Fruit fly (Drosophila melanogaster) whole organism, embryonic: ENCODE data around the gene Antdh.
A peak's percentile ranks its signal among the peaks of the same experiment; 100 is the strongest.

Source experiments
- Asciz ChIP-seq: fragments of 200-800 bp; sonication (Bioruptor generic); optimal IDR thresholded peaks from 2 replicates; lab custom pipeline; 2017; ENCODE audit warnings: missing biosample characterization, mild to moderate bottlenecking, missing genetic modification characterization, missing genetic modification reagents
- CG10979 ChIP-seq: fragments of 200-800 bp; sonication (Bioruptor generic); optimal IDR thresholded peaks from 2 replicates; lab custom pipeline; 2018; ENCODE audit warnings: missing biosample characterization, mild to moderate bottlenecking, missing genetic modification characterization, moderate library complexity
- CG11093 ChIP-seq: fragments of 200-800 bp; sonication (Bioruptor generic); IDR thresholded peaks from 3 replicates; pipeline ENCODE4 v1.3.6; 2022; ENCODE audit warnings: missing biosample characterization, missing genetic modification characterization
- CG11456 ChIP-seq: fragments of 200-800 bp; sonication (Bioruptor generic); IDR thresholded peaks from 3 replicates; pipeline ENCODE4 v1.3.6; 2022; ENCODE audit warnings: missing biosample characterization, missing genetic modification characterization
- CG14710 ChIP-seq: fragments of 200-800 bp; sonication (Bioruptor generic); optimal IDR thresholded peaks from 3 replicates; lab custom pipeline; 2019; ENCODE audit warnings: missing biosample characterization, mild to moderate bottlenecking, missing genetic modification characterization, moderate library complexity
- CG15514 ChIP-seq: fragments of 200-800 bp; sonication (Bioruptor generic); optimal IDR thresholded peaks from 3 replicates; lab custom pipeline; 2017; ENCODE audit warnings: missing biosample characterization, missing genetic modification characterization, mild to moderate bottlenecking, moderate library complexity, missing genetic modification reagents
- CG1603 ChIP-seq: fragments of 200-800 bp; sonication (Bioruptor generic); optimal IDR thresholded peaks from 2 replicates; lab custom pipeline; 2019; ENCODE audit warnings: missing biosample characterization, mild to moderate bottlenecking, missing genetic modification characterization, moderate library complexity
- CG16815 ChIP-seq: fragments of 200-800 bp; sonication (Bioruptor generic); optimal IDR thresholded peaks from 3 replicates; lab custom pipeline; 2017; ENCODE audit warnings: missing biosample characterization, mild to moderate bottlenecking, missing genetic modification characterization
- CG18262 ChIP-seq: fragments of 200-800 bp; optimal IDR thresholded peaks from 3 replicates; lab custom pipeline; 2019; ENCODE audit warnings: missing biosample characterization, mild to moderate bottlenecking, missing genetic modification characterization, moderate library complexity
- CG2116 ChIP-seq: fragments of 200-800 bp; sonication (Bioruptor generic); optimal IDR thresholded peaks from 3 replicates; lab custom pipeline; 2018; ENCODE audit warnings: missing biosample characterization, mild to moderate bottlenecking, missing genetic modification characterization
- CG2889 ChIP-seq: fragments of 200-800 bp; sonication (Bioruptor generic); IDR thresholded peaks from 3 replicates; pipeline ENCODE4 v1.3.6; 2022; ENCODE audit warnings: missing biosample characterization, missing genetic modification characterization
- CG30403 ChIP-seq: fragments of 200-800 bp; sonication (Bioruptor generic); optimal IDR thresholded peaks from 3 replicates; lab custom pipeline; 2016; ENCODE audit warnings: missing biosample characterization, missing genetic modification characterization
- CG32767 ChIP-seq: fragments of 200-800 bp; sonication (Bioruptor generic); IDR thresholded peaks from 2 replicates; pipeline ENCODE4 v1.3.6; 2022; ENCODE audit warnings: missing biosample characterization, missing genetic modification characterization
- CG33213 ChIP-seq: fragments of 200-800 bp; sonication (Bioruptor generic); optimal IDR thresholded peaks from 3 replicates; lab custom pipeline; 2016; ENCODE audit warnings: missing biosample characterization, missing genetic modification characterization
- CG34224 ChIP-seq: fragments of 200-800 bp; sonication (Bioruptor generic); IDR thresholded peaks from 3 replicates; pipeline ENCODE4 v1.3.6; 2022; ENCODE audit warnings: missing biosample characterization, missing genetic modification characterization; ENCODE audit not compliant: partially characterized antibody
- CG4328 ChIP-seq: fragments of 200-800 bp; sonication (Bioruptor generic); optimal IDR thresholded peaks from 3 replicates; lab custom pipeline; 2017; ENCODE audit warnings: missing biosample characterization, missing genetic modification reagents, missing genetic modification characterization
- CG5245 ChIP-seq: fragments of 200-800 bp; sonication (Bioruptor generic); optimal IDR thresholded peaks from 3 replicates; lab custom pipeline; 2016; ENCODE audit warnings: missing biosample characterization, missing genetic modification characterization
- CG7928 ChIP-seq: fragments of 200-800 bp; sonication (Bioruptor generic); optimal IDR thresholded peaks from 2 replicates; lab custom pipeline; 2017; ENCODE audit warnings: missing biosample characterization, mild to moderate bottlenecking, missing genetic modification characterization
- CG8290 ChIP-seq, 3 experiments: fragments of 200-800 bp; sonication (Bioruptor generic); optimal IDR thresholded peaks; 2 replicates each; lab custom pipeline; 2016 to 2019; ENCODE audit warnings: missing biosample characterization in 3 of 3, missing genetic modification characterization in 3 of 3, mild to moderate bottlenecking in 2 of 3, moderate library complexity in 1 of 3
- CG9215 ChIP-seq: fragments of 200-800 bp; sonication (Bioruptor generic); IDR thresholded peaks from 2 replicates; pipeline ENCODE4 v1.3.6; 2022; ENCODE audit warnings: missing biosample characterization, missing genetic modification characterization
- CG9876 ChIP-seq: fragments of 200-800 bp; sonication (Bioruptor generic); optimal IDR thresholded peaks from 2 replicates; lab custom pipeline; 2016; ENCODE audit warnings: missing biosample characterization, missing genetic modification characterization
- CoRest ChIP-seq: fragments of 200-800 bp; sonication (Bioruptor generic); optimal IDR thresholded peaks from 3 replicates; lab custom pipeline; 2018; ENCODE audit warnings: missing biosample characterization, mild to moderate bottlenecking, missing genetic modification characterization, moderate library complexity
- Dad ChIP-seq: fragments of 200-800 bp; sonication (Bioruptor generic); optimal IDR thresholded peaks from 3 replicates; lab custom pipeline; 2016; ENCODE audit warnings: missing biosample characterization, missing genetic modification characterization
- Dip2 ChIP-seq: fragments of 200-800 bp; sonication (Bioruptor generic); IDR thresholded peaks from 2 replicates; pipeline ENCODE4 v1.3.6; 2022; ENCODE audit warnings: missing biosample characterization, missing genetic modification characterization
- Ets65A ChIP-seq: fragments of 200-800 bp; sonication (Bioruptor generic); peaks from one replicate; lab custom pipeline; 2016; ENCODE audit warnings: missing biosample characterization, missing genetic modification characterization
- HHEX ChIP-seq: fragments of 200-800 bp; sonication (Bioruptor generic); optimal IDR thresholded peaks from 3 replicates; lab custom pipeline; 2017; ENCODE audit warnings: missing biosample characterization, mild to moderate bottlenecking, missing genetic modification characterization, missing genetic modification reagents
- HLHmδ ChIP-seq: fragments of 200-800 bp; sonication (Bioruptor generic); optimal IDR thresholded peaks from 2 replicates; lab custom pipeline; 2018; ENCODE audit warnings: missing biosample characterization, mild to moderate bottlenecking, missing genetic modification characterization, moderate library complexity
- Hsf ChIP-seq: fragments of 200-800 bp; sonication (Bioruptor generic); optimal IDR thresholded peaks from 3 replicates; lab custom pipeline; 2016; ENCODE audit warnings: missing biosample characterization, missing genetic modification characterization
- NC2α ChIP-seq: fragments of 200-800 bp; sonication (Bioruptor generic); optimal IDR thresholded peaks from 2 replicates; lab custom pipeline; 2016; ENCODE audit warnings: missing biosample characterization, missing genetic modification characterization
- NK7.1 ChIP-seq: fragments of 200-800 bp; sonication (Bioruptor generic); optimal IDR thresholded peaks from 3 replicates; lab custom pipeline; 2016; ENCODE audit warnings: missing biosample characterization, missing genetic modification characterization
- Opbp ChIP-seq: fragments of 200-800 bp; sonication (Bioruptor generic); IDR thresholded peaks from 3 replicates; pipeline ENCODE4 v1.3.6; 2022; ENCODE audit warnings: missing biosample characterization, missing genetic modification characterization; ENCODE audit not compliant: partially characterized antibody
- Sox102F ChIP-seq: fragments of 200-800 bp; sonication (Bioruptor generic); optimal IDR thresholded peaks from 2 replicates; lab custom pipeline; 2018; ENCODE audit warnings: missing biosample characterization, mild to moderate bottlenecking, missing genetic modification characterization, moderate library complexity
- Usf ChIP-seq: fragments of 200-800 bp; sonication (Bioruptor generic); optimal IDR thresholded peaks from 2 replicates; lab custom pipeline; 2017; ENCODE audit warnings: missing genotype, missing biosample characterization, missing genetic modification characterization
- aop ChIP-seq: fragments of 200-800 bp; sonication (Bioruptor generic); IDR thresholded peaks from 2 replicates; pipeline ENCODE4 v1.3.6; 2022; ENCODE audit warnings: missing biosample characterization, missing genetic modification characterization
- eve ChIP-seq, 2 experiments: fragments of >200 bp; optimal IDR thresholded peaks; 2 replicates each; lab custom pipeline; 2017; ENCODE audit warnings: missing biosample characterization in 2 of 2, missing genetic modification characterization in 2 of 2
- hkb ChIP-seq, 2 experiments: fragments of 200-800 bp in 1 of 2; fragments of >200 bp in 1 of 2; sonication (Bioruptor generic) in 1 of 2; IDR thresholded peaks in 1 of 2; optimal IDR thresholded peaks in 1 of 2; 2 replicates each; pipeline versions ENCODE4 v1.3.6 to Lab custom; 2017 to 2022; ENCODE audit warnings: missing biosample characterization in 1 of 2, missing genetic modification characterization in 1 of 2
- insv ChIP-seq, 2 experiments: fragments of 200-800 bp; sonication (Bioruptor generic); optimal IDR thresholded peaks; 3 replicates each; lab custom pipeline; 2016 to 2018; ENCODE audit warnings: missing biosample characterization in 2 of 2, missing genetic modification characterization in 2 of 2
- mirr ChIP-seq: fragments of 200-800 bp; sonication (Bioruptor generic); optimal IDR thresholded peaks from 3 replicates; lab custom pipeline; 2018; ENCODE audit warnings: missing biosample characterization, mild to moderate bottlenecking, missing genetic modification characterization
- pnt ChIP-seq: fragments of 200-800 bp; sonication (Bioruptor generic); optimal IDR thresholded peaks from 3 replicates; lab custom pipeline; 2016; ENCODE audit warnings: missing biosample characterization, missing genetic modification characterization
- sens ChIP-seq: fragments of 200-800 bp; sonication (Bioruptor generic); peaks from one replicate; lab custom pipeline; 2016; ENCODE audit warnings: missing biosample characterization, missing genetic modification characterization
- so ChIP-seq: fragments of 200-800 bp; sonication (Bioruptor generic); IDR thresholded peaks from 3 replicates; pipeline ENCODE4 v1.3.6; 2022; ENCODE audit warnings: missing biosample characterization, missing genetic modification characterization
- tio ChIP-seq: fragments of 200-800 bp; sonication (Bioruptor generic); optimal IDR thresholded peaks from 2 replicates; lab custom pipeline; 2017; ENCODE audit warnings: missing biosample characterization, missing genetic modification characterization, inconsistent platforms
- trem ChIP-seq: fragments of 200-800 bp; optimal IDR thresholded peaks from 3 replicates; lab custom pipeline; 2019; ENCODE audit warnings: missing biosample characterization, mild to moderate bottlenecking, missing genetic modification characterization, moderate library complexity
- tup ChIP-seq: fragments of 200-800 bp; sonication (Bioruptor generic); optimal IDR thresholded peaks from 2 replicates; lab custom pipeline; 2016; ENCODE audit warnings: missing biosample characterization, mild to moderate bottlenecking, missing genetic modification characterization, moderate library complexity
- unpg ChIP-seq: fragments of 200-800 bp; sonication (Bioruptor generic); optimal IDR thresholded peaks from 3 replicates; lab custom pipeline; 2018; ENCODE audit warnings: missing biosample characterization, mild to moderate bottlenecking, missing genetic modification characterization, moderate library complexity
- wdn ChIP-seq: fragments of 200-800 bp; sonication (Bioruptor generic); IDR thresholded peaks from 2 replicates; pipeline ENCODE4 v1.3.6; 2022; ENCODE audit warnings: missing biosample characterization, missing genetic modification characterization

Gene Antdh

dm6 chrX:11153826-11154510 is 14.9 kb downstream of the Antdh start, which contains the start of the genes rtv and Dlic (continued):
- TF ChIP-seq CG8290 (GFP tag; optimal IDR thresholded peaks at IDR 0.05; lab: Kevin White, UChicago) (peak; percentile 52), CG8290 (tag; optimal IDR thresholded peaks at IDR 0.05; lab: Kevin White, UChicago) (peak; percentile 17 to 23), CG14710 (tag; lab: Kevin White, UChicago) (peak; percentile 63), CG2889 (no peak), unpg (GFP tag; lab: Kevin White, UChicago) (peak; percentile 1), CG11093 (GFP tag; lab: Robert Waterston, UW) (no peak), HHEX (GFP tag; lab: Kevin White, UChicago) (no peak), CG1603 (peak; percentile 23), pnt (GFP tag; lab: Kevin White, UChicago) (peak; percentile 15), CG33213 (peak; percentile 22), mirr (GFP tag; lab: Kevin White, UChicago) (no peak), CG5245 (GFP tag; lab: Kevin White, UChicago) (peak; percentile 32), CG7928 (no peak), tio (GFP tag; lab: Kevin White, UChicago) (no peak), Sox102F (GFP tag; lab: Kevin White, UChicago) (peak; percentile 32), CoRest (tag; lab: Kevin White, UChicago) (peak; percentile 51), Dad (GFP tag; lab: Kevin White, UChicago) (no peak), CG30403 (GFP tag; lab: Kevin White, UChicago) (peak; percentile 54), CG34224 (GFP tag; lab: Robert Waterston, UW) (peak; percentile 65; the same call in 2 of the 3 replicates), CG15514 (peak; percentile 48), CG18262 (tag; lab: Kevin White, UChicago) (peak; percentile 24), tup (GFP tag; lab: Kevin White, UChicago) (no peak), NC2α (GFP tag; lab: Kevin White, UChicago) (no peak), Ets65A (GFP tag; lab: Kevin White, UChicago) (peak; percentile 85), CG2116 (GFP tag; lab: Kevin White, UChicago) (peak; percentile 67), CG10979 (tag; lab: Kevin White, UChicago) (no peak), wdn (GFP tag; lab: Robert Waterston, UW) (no peak), NK7.1 (no peak), HLHmδ (no peak), Hsf (GFP tag; lab: Kevin White, UChicago) (peak; percentile 42), eve (GFP tag; optimal IDR thresholded peaks at IDR 0.05; lab: Kevin White, UChicago) (no peak), insv (GFP tag; optimal IDR thresholded peaks at IDR 0.05; lab: Kevin White, UChicago) (peak in 1 of 2 experiments; percentile 46), hkb (optimal IDR thresholded peaks at IDR 0.05; lab: Kevin White, UChicago) (no peak), hkb (GFP tag; IDR thresholded peaks at IDR 0.05; lab: Robert Waterston, UW) (no peak), Asciz (no peak), CG16815 (GFP tag; lab: Kevin White, UChicago) (no peak), CG32767 (GFP tag; lab: Robert Waterston, UW) (no peak), aop (GFP tag; lab: Robert Waterston, UW) (no peak), CG9215 (GFP tag; lab: Robert Waterston, UW) (no peak), CG11456 (GFP tag; lab: Robert Waterston, UW) (peak; percentile 73; the same call in 2 of the 3 replicates), Opbp (GFP tag; lab: Robert Waterston, UW) (0 out of 3 replicates have a peak, but pooled peaks have one; percentile 47), CG9876 (no peak), CG4328 (GFP tag; lab: Kevin White, UChicago) (no peak), Usf (no peak), trem (tag; lab: Kevin White, UChicago) (peak; percentile 46), so (GFP tag; lab: Robert Waterston, UW) (no peak), sens (GFP tag; lab: Kevin White, UChicago) (peak; percentile 30), Dip2 (GFP tag; lab: Robert Waterston, UW) (no peak)
